Fruit fly (Drosophila melanogaster): ENCODE measurements around the gene Cow.
A peak's percentile ranks its signal among the peaks of the same experiment; 100 is the strongest.

- no peak for TF ChIP-seq cyc (GFP tag; optimal IDR thresholded peaks at IDR 0.05)
- no peak for TF ChIP-seq CG10669 (GFP tag; optimal IDR thresholded peaks at IDR 0.05)
- TF ChIP-seq lz (GFP tag; optimal IDR thresholded peaks at IDR 0.05), result no peak
- no peak for TF ChIP-seq CG3919 (GFP tag; optimal IDR thresholded peaks at IDR 0.05)
- no peak for TF ChIP-seq CG9139 (GFP tag; optimal IDR thresholded peaks at IDR 0.05)
- TF ChIP-seq svp (GFP tag), result no peak
- TF ChIP-seq spab (GFP tag; optimal IDR thresholded peaks at IDR 0.05), result no peak
- no peak for TF ChIP-seq CG6854 (GFP tag; optimal IDR thresholded peaks at IDR 0.05)
- TF ChIP-seq dac (GFP tag; optimal IDR thresholded peaks at IDR 0.05), result no peak
- no peak for TF ChIP-seq Hr39 (GFP tag; optimal IDR thresholded peaks at IDR 0.05)
- TF ChIP-seq CG1621 (tag; optimal IDR thresholded peaks at IDR 0.05), result no peak
- peak; percentile 1 for TF ChIP-seq esn (GFP tag; optimal IDR thresholded peaks at IDR 0.05)
- TF ChIP-seq Eip75B (GFP tag; optimal IDR thresholded peaks at IDR 0.05), result no peak
Observed at dm6 chr3R:23159289-23159956, 46.9 kb upstream of the Cow start, which contains the start of gene VhaAC39-2.

All from whole organism, prepupa.